Worm (Caenorhabditis elegans): ENCODE results near the gene R05F9.7.

DNA sequence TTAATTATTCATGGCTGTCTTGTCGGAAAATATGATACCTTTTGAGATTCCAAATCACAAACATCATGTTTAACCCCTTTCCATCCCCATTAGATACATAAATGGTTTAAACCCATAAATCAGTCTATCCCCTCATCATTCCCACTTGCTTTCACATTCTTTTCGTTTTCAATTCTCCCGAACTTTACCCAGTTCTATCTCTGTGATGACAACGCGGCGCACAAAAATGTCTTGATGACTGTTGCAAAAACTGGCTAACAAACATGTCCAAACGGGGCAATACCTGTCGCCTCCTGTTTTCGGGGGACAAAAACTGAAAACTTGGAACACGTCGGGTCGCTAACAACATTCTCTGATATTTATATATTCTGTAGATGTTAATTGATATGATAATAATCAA is 20.0 kb upstream of the R05F9.7 start:
- TF ChIP-seq aha-1 (tag; optimal IDR thresholded peaks at IDR 0.05) (no peak), lin-39 (tag; optimal IDR thresholded peaks at IDR 0.05) (no peak), sup-37 (GFP tag; optimal IDR thresholded peaks at IDR 0.05) (no peak), ceh-82 (tag; optimal IDR thresholded peaks at IDR 0.05) (no peak), elt-3 (tag; optimal IDR thresholded peaks at IDR 0.05) (no peak), ces-1 (GFP tag; optimal IDR thresholded peaks at IDR 0.05) (no peak), snu-23 (GFP tag; optimal IDR thresholded peaks at IDR 0.05) (no peak), lir-3 (tag; optimal IDR thresholded peaks at IDR 0.05; ENCODE audit: poor library complexity) (no peak), aly-2 (tag; optimal IDR thresholded peaks at IDR 0.05) (no peak)

Measured in whole organism, L1 larva.